Worm (Caenorhabditis elegans) whole organism, mixed stage, embryonic: Measurements from ENCODE around the gene ugt-2.

Experiments
- M03D4.4 ChIP-seq: sonication (generic microtip); optimal IDR thresholded peaks from 2 replicates; lab custom pipeline; 2017; ENCODE audit warnings: mild to moderate bottlenecking, missing genetic modification characterization, missing compliant biosample characterization
- bed-3 ChIP-seq: fragments of 200-800 bp; sonication (Bioruptor generic); optimal IDR thresholded peaks from 3 replicates; lab custom pipeline; 2018; ENCODE audit warnings: mild to moderate bottlenecking, missing genetic modification characterization, moderate library complexity, missing compliant biosample characterization
- blmp-1 ChIP-seq: fragments of 150-350 bp; optimal IDR thresholded peaks from 2 replicates; lab custom pipeline; 2014; ENCODE audit warnings: missing biosample characterization, missing genetic modification characterization
- ceh-39 ChIP-seq: fragments of 150-350 bp; optimal IDR thresholded peaks from 2 replicates; lab custom pipeline; 2014; ENCODE audit warnings: missing biosample characterization, missing genetic modification characterization
- ceh-43 ChIP-seq: fragments of 200-800 bp; sonication (Bioruptor generic); optimal IDR thresholded peaks from 2 replicates; lab custom pipeline; 2018; ENCODE audit warnings: mild to moderate bottlenecking, missing genetic modification characterization, moderate library complexity, missing compliant biosample characterization
- ces-1 ChIP-seq: fragments of 150-350 bp; optimal IDR thresholded peaks from 2 replicates; lab custom pipeline; 2014; ENCODE audit warnings: missing biosample characterization, missing genetic modification reagents, missing genetic modification characterization
- cnd-1 ChIP-seq: fragments of 200-800 bp; sonication (Bioruptor generic); optimal IDR thresholded peaks from 2 replicates; lab custom pipeline; 2018; ENCODE audit warnings: mild to moderate bottlenecking, missing genetic modification characterization, missing compliant biosample characterization
- elt-1 ChIP-seq: sonication (generic microtip); optimal IDR thresholded peaks from 2 replicates; lab custom pipeline; 2017; ENCODE audit warnings: missing genetic modification characterization, mild to moderate bottlenecking, missing compliant biosample characterization, antibody characterized with exemption, moderate library complexity, borderline replicate concordance; ENCODE audit not compliant: insufficient read depth
- flh-1 ChIP-seq: fragments of 200-800 bp; sonication (Bioruptor generic); optimal IDR thresholded peaks from 2 replicates; lab custom pipeline; 2018; ENCODE audit warnings: mild to moderate bottlenecking, missing genetic modification characterization, moderate library complexity, missing compliant biosample characterization
- ham-2 ChIP-seq: fragments of 200-800 bp; sonication (Bioruptor generic); optimal IDR thresholded peaks from 2 replicates; lab custom pipeline; 2018; ENCODE audit warnings: mild to moderate bottlenecking, missing genetic modification characterization, missing compliant biosample characterization
- hlh-1 ChIP-seq: fragments of 150-350 bp; optimal IDR thresholded peaks from 2 replicates; lab custom pipeline; 2014; ENCODE audit warnings: missing biosample characterization, missing genetic modification reagents, missing genetic modification characterization
- lin-13 ChIP-seq: fragments of 150-350 bp; optimal IDR thresholded peaks from 2 replicates; lab custom pipeline; 2014; ENCODE audit warnings: missing biosample characterization, missing genetic modification characterization
- lin-32 ChIP-seq: fragments of 200-800 bp; sonication (Bioruptor generic); optimal IDR thresholded peaks from 2 replicates; lab custom pipeline; 2018; ENCODE audit warnings: mild to moderate bottlenecking, missing genetic modification characterization, missing compliant biosample characterization
- lsy-2 ChIP-seq: fragments of 150-350 bp; optimal IDR thresholded peaks from 2 replicates; lab custom pipeline; 2014; ENCODE audit warnings: missing biosample characterization, missing genetic modification characterization
- mab-5 ChIP-seq: fragments of 150-350 bp; optimal IDR thresholded peaks from 2 replicates; lab custom pipeline; 2014; ENCODE audit warnings: missing biosample characterization, missing genetic modification characterization
- mep-1 ChIP-seq: fragments of 150-350 bp; optimal IDR thresholded peaks from 2 replicates; lab custom pipeline; 2017; ENCODE audit warnings: missing biosample characterization, missing genetic modification reagents, missing genetic modification characterization, inconsistent platforms
- mls-2 ChIP-seq: sonication (generic microtip); optimal IDR thresholded peaks from 2 replicates; lab custom pipeline; 2016; ENCODE audit warnings: mild to moderate bottlenecking, missing genetic modification characterization, moderate library complexity, missing compliant biosample characterization
- nhr-12 ChIP-seq: fragments of 150-350 bp; optimal IDR thresholded peaks from 2 replicates; lab custom pipeline; 2014; ENCODE audit warnings: missing biosample characterization, missing genetic modification characterization
- nhr-2 ChIP-seq: fragments of 150-350 bp; optimal IDR thresholded peaks from 2 replicates; lab custom pipeline; 2014; ENCODE audit warnings: missing biosample characterization, missing genetic modification characterization
- nhr-237 ChIP-seq: fragments of 150-350 bp; optimal IDR thresholded peaks from 2 replicates; lab custom pipeline; 2014; ENCODE audit warnings: missing biosample characterization, missing genetic modification characterization
- nhr-28 ChIP-seq: fragments of 150-350 bp; optimal IDR thresholded peaks from 2 replicates; lab custom pipeline; 2014; ENCODE audit warnings: missing biosample characterization, missing genetic modification characterization
- nhr-76 ChIP-seq: sonication (generic microtip); optimal IDR thresholded peaks from 2 replicates; lab custom pipeline; 2017; ENCODE audit warnings: missing biosample characterization, missing genetic modification characterization
- pha-4 ChIP-seq: fragments of 150-350 bp; optimal IDR thresholded peaks from 2 replicates; lab custom pipeline; 2018; ENCODE audit warnings: missing biosample characterization, missing genetic modification reagents, missing genetic modification characterization
- sem-2 ChIP-seq: fragments of 200-800 bp; sonication (Bioruptor generic); optimal IDR thresholded peaks from 2 replicates; lab custom pipeline; 2018; ENCODE audit warnings: mild to moderate bottlenecking, missing genetic modification characterization, missing compliant biosample characterization
- snpc-4 ChIP-seq: fragments of 150-350 bp; optimal IDR thresholded peaks from 2 replicates; lab custom pipeline; 2014; ENCODE audit warnings: missing biosample characterization, missing genetic modification characterization
- sptf-1 ChIP-seq: sonication (generic microtip); optimal IDR thresholded peaks from 2 replicates; lab custom pipeline; 2017; ENCODE audit warnings: mild to moderate bottlenecking, missing genetic modification characterization, moderate library complexity, missing compliant biosample characterization
- tbx-8 ChIP-seq: fragments of 200-800 bp; sonication (Bioruptor generic); optimal IDR thresholded peaks from 2 replicates; lab custom pipeline; 2018; ENCODE audit warnings: mild to moderate bottlenecking, missing genetic modification characterization, moderate library complexity, missing compliant biosample characterization
- unc-120 ChIP-seq: sonication (generic microtip); optimal IDR thresholded peaks from 2 replicates; lab custom pipeline; 2017; ENCODE audit warnings: missing genetic modification characterization, missing compliant biosample characterization; ENCODE audit not compliant: poor library complexity, severe bottlenecking
- unc-39 ChIP-seq: fragments of 150-350 bp; optimal IDR thresholded peaks from 2 replicates; lab custom pipeline; 2014; ENCODE audit warnings: missing biosample characterization, missing genetic modification characterization
- unc-62 ChIP-seq: fragments of 150-350 bp; optimal IDR thresholded peaks from 2 replicates; lab custom pipeline; 2014; ENCODE audit warnings: missing biosample characterization, missing genetic modification reagents, missing genetic modification characterization
- zip-8 ChIP-seq: fragments of 150-350 bp; optimal IDR thresholded peaks from 2 replicates; lab custom pipeline; 2014; ENCODE audit warnings: missing biosample characterization, missing genetic modification characterization
- ztf-11 ChIP-seq: fragments of 150-350 bp; optimal IDR thresholded peaks from 2 replicates; lab custom pipeline; 2014; ENCODE audit warnings: missing biosample characterization, missing genetic modification characterization

The ugt-2 gene

DNA sequence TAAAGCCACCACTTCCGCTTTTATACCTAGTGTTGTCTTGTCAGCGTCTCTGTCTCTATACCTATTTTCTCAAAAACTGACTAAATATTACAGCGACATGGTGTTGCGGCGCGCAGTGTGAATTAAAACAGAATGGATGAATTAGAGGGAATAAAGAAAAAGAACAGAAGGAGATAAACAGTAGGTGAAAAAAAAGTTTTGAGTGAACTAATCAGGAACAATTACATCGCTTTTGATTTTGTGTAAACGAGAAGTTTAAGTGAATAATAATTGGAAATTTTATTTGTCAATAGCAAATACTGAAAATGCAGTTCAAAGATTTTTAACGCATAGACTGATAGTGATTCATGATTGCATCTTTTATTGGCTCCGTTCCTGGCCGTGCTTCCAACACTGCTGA, 26.5 kb downstream of the ugt-2 start, which contains the start of gene col-12:
col-12 (minus strand) TSS at position 101 of the 400 bp plus-strand sequence.
- no peak for TF ChIP-seq mep-1

DNA sequence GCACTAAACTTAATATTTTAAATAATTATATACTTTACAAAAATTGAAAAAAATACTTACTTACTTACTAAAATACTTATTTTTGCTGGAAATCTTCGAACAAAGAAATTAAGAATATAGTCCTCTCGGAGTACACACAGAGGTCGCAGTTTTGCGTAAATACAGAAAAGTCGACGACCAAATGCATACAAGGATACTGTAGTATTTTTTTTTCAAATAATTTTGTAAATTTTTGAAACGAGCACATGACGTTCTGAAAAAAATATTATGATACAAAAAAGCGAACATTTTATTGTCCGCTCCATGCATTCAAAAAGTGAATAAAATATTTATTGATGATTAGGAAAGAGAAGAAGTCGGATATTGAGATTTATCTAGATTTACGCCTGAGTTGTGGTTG, 27.7 kb downstream of the ugt-2 start, which contains the start of gene apc-10:
apc-10 (minus strand) TSS at position 101 of the 400 bp plus-strand sequence.
- TF ChIP-seq hlh-1 (tag; lab: Kevin White, UChicago) = no peak
- no peak for TF ChIP-seq elt-1 (tag; lab: Kevin White, UChicago)
- TF ChIP-seq ztf-11 (tag; lab: Kevin White, UChicago) = no peak
- no peak for TF ChIP-seq nhr-28 (tag; lab: Kevin White, UChicago)
- no peak for TF ChIP-seq nhr-237 (tag; lab: Kevin White, UChicago)
- TF ChIP-seq flh-1 = no peak
- TF ChIP-seq ceh-39 (tag; lab: Kevin White, UChicago) = no peak
- no peak for TF ChIP-seq mab-5 (tag; lab: Kevin White, UChicago)
- TF ChIP-seq lin-13 (tag; lab: Kevin White, UChicago) = no peak
- no peak for TF ChIP-seq sptf-1 (tag; lab: Kevin White, UChicago)
- TF ChIP-seq zip-8 = no peak

ce11 chrV:10428608-10429007, 30.0 kb downstream of the ugt-2 start, which contains the start of gene tag-314:
TSS of gene tag-314 (minus strand) at chrV:10428708.
- TF ChIP-seq ham-2 = no peak
- TF ChIP-seq hlh-1 (tag; lab: Kevin White, UChicago) = no peak
- TF ChIP-seq ztf-11 (tag; lab: Kevin White, UChicago) = no peak
- TF ChIP-seq snpc-4 = no peak
- no peak for TF ChIP-seq nhr-76 (tag; lab: Kevin White, UChicago)
- no peak for TF ChIP-seq unc-120 (tag; lab: Kevin White, UChicago)
- no peak for TF ChIP-seq elt-1 (tag; lab: Kevin White, UChicago)
- no peak for TF ChIP-seq ceh-39 (tag; lab: Kevin White, UChicago)
- no peak for TF ChIP-seq sem-2 (GFP tag; lab: Kevin White, UChicago)
- no peak for TF ChIP-seq mls-2 (tag; lab: Kevin White, UChicago)
- no peak for TF ChIP-seq M03D4.4 (tag; lab: Kevin White, UChicago)
- no peak for TF ChIP-seq mab-5 (tag; lab: Kevin White, UChicago)
- TF ChIP-seq nhr-12 (tag; lab: Kevin White, UChicago) = no peak
- TF ChIP-seq lin-32 (GFP tag; lab: Kevin White, UChicago) = no peak
- TF ChIP-seq, all 35 proteins: peak for 0

- TF ChIP-seq pha-4 (tag; lab: Kevin White, UChicago) (no peak), cnd-1 (tag; lab: Kevin White, UChicago) (no peak), unc-39 (tag; lab: Kevin White, UChicago) (no peak), lsy-2 (tag; lab: Kevin White, UChicago) (no peak), tbx-8 (GFP tag; lab: Kevin White, UChicago) (no peak), ceh-43 (GFP tag; lab: Kevin White, UChicago) (no peak), ces-1 (GFP tag; lab: Kevin White, UChicago) (no peak), ceh-39 (tag; lab: Kevin White, UChicago) (no peak), zip-8 (no peak), nhr-28 (tag; lab: Kevin White, UChicago) (no peak), unc-62 (no peak), mep-1 (no peak), lin-32 (GFP tag; lab: Kevin White, UChicago) (no peak), blmp-1 (tag; lab: Kevin White, UChicago) (no peak), ztf-11 (tag; lab: Kevin White, UChicago) (no peak), unc-120 (tag; lab: Kevin White, UChicago) (no peak)
Observed at ce11 chrV:10432607-10433006, 34.0 kb downstream of the ugt-2 start.

DNA sequence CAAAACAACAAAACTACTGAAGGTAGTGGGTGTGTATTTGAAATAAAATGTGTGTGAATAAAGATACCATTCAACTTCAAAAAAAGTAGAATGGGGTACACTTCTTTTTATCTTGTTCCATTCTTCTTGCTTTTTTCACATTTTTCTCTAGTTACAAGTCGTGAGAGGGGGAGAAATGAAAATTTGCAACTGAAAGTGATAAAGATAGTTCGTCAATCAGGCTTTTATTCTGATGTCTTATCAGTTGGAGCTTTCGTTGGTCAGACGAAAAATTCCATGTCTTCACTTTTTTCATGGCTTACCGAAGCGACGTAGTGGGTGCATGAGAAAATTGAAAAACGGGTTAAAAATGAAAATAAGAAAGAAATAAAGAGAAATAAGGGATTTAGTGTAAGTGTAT, 35.1 kb downstream of the ugt-2 start, which contains the start of gene Y32F6A.4:
Y32F6A.4 (minus strand) TSS at position 347 of the 400 bp plus-strand sequence.
- TF ChIP-seq hlh-1 (tag; lab: Kevin White, UChicago) (no peak), pha-4 (tag; lab: Kevin White, UChicago) (no peak), ces-1 (GFP tag; lab: Kevin White, UChicago) (no peak), sem-2 (GFP tag; lab: Kevin White, UChicago) (no peak), mls-2 (tag; lab: Kevin White, UChicago) (no peak), lin-13 (tag; lab: Kevin White, UChicago) (no peak), nhr-2 (no peak), bed-3 (GFP tag; lab: Kevin White, UChicago) (no peak)
